Fruit fly (Drosophila melanogaster) whole organism, embryonic: ENCODE measurements around the gene CG34268.
A peak's percentile ranks its signal among the peaks of the same experiment; 100 is the strongest.

Experiments used
- Atf3 ChIP-seq: fragments of 200-800 bp; sonication (Bioruptor generic); optimal IDR thresholded peaks from 3 replicates; lab custom pipeline; 2016; ENCODE audit warnings: missing biosample characterization, missing genetic modification characterization
- Bgb ChIP-seq: fragments of 200-800 bp; sonication (Bioruptor generic); IDR thresholded peaks from 2 replicates; pipeline ENCODE4 v1.3.6; 2022; ENCODE audit warnings: missing biosample characterization, missing genetic modification characterization; ENCODE audit not compliant: partially characterized antibody
- CG10543 ChIP-seq: fragments of 200-800 bp; sonication (Bioruptor generic); optimal IDR thresholded peaks from 3 replicates; lab custom pipeline; 2017; ENCODE audit warnings: missing biosample characterization, mild to moderate bottlenecking, missing genetic modification characterization, moderate library complexity
- CG10654 ChIP-seq: fragments of 200-800 bp; sonication (Bioruptor generic); optimal IDR thresholded peaks from 2 replicates; lab custom pipeline; 2016; ENCODE audit warnings: missing biosample characterization, missing genetic modification characterization
- CG11695 ChIP-seq: fragments of 200-800 bp; sonication (Bioruptor generic); IDR thresholded peaks from 3 replicates; pipeline ENCODE4 v1.3.6; 2022; ENCODE audit warnings: missing biosample characterization, missing genetic modification characterization
- CG14050 ChIP-seq: fragments of 200-800 bp; sonication (Bioruptor generic); IDR thresholded peaks from 3 replicates; pipeline ENCODE4 v1.3.6; 2022; ENCODE audit warnings: missing biosample characterization, missing genetic modification characterization
- CG14441 ChIP-seq: fragments of 200-800 bp; sonication (Bioruptor generic); IDR thresholded peaks from 2 replicates; pipeline ENCODE4 v1.3.6; 2022; ENCODE audit warnings: missing biosample characterization, missing genetic modification characterization
- CG16863 ChIP-seq: fragments of 200-800 bp; sonication (Bioruptor generic); optimal IDR thresholded peaks from 3 replicates; lab custom pipeline; 2016; ENCODE audit warnings: missing biosample characterization, missing genetic modification characterization
- CG17385 ChIP-seq: fragments of 200-800 bp; sonication (Bioruptor generic); optimal IDR thresholded peaks from 3 replicates; lab custom pipeline; 2018; ENCODE audit warnings: missing biosample characterization, mild to moderate bottlenecking, missing genetic modification characterization
- CG1832 ChIP-seq: fragments of 200-800 bp; sonication (Bioruptor generic); optimal IDR thresholded peaks from 2 replicates; lab custom pipeline; 2017; ENCODE audit warnings: missing biosample characterization, mild to moderate bottlenecking, missing genetic modification characterization, inconsistent platforms
- CG2712 ChIP-seq: fragments of 200-800 bp; optimal IDR thresholded peaks from 3 replicates; lab custom pipeline; 2019; ENCODE audit warnings: missing biosample characterization, mild to moderate bottlenecking, missing genetic modification characterization, moderate library complexity
- CG31441 ChIP-seq: fragments of 200-800 bp; sonication (Bioruptor generic); IDR thresholded peaks from 2 replicates; pipeline ENCODE4 v1.3.6; 2022; ENCODE audit warnings: missing biosample characterization, missing genetic modification characterization
- CG32767 ChIP-seq: fragments of 200-800 bp; sonication (Bioruptor generic); IDR thresholded peaks from 2 replicates; pipeline ENCODE4 v1.3.6; 2022; ENCODE audit warnings: missing biosample characterization, missing genetic modification characterization
- CG34422 ChIP-seq: fragments of 200-800 bp; sonication (Bioruptor generic); IDR thresholded peaks from 3 replicates; pipeline ENCODE4 v1.3.6; 2022; ENCODE audit warnings: missing biosample characterization, missing genetic modification characterization
- CG3847 ChIP-seq: fragments of 200-800 bp; sonication (Bioruptor generic); IDR thresholded peaks from 2 replicates; pipeline ENCODE4 v1.3.6; 2022; ENCODE audit warnings: missing biosample characterization, missing genetic modification characterization
- CG3995 ChIP-seq: fragments of 200-800 bp; sonication (Bioruptor generic); optimal IDR thresholded peaks from 3 replicates; lab custom pipeline; 2016; ENCODE audit warnings: missing biosample characterization, missing genetic modification characterization
- CG4328 ChIP-seq: fragments of 200-800 bp; sonication (Bioruptor generic); optimal IDR thresholded peaks from 3 replicates; lab custom pipeline; 2017; ENCODE audit warnings: missing biosample characterization, missing genetic modification reagents, missing genetic modification characterization
- CG43689 ChIP-seq: fragments of 200-800 bp; sonication (Bioruptor generic); IDR thresholded peaks from 2 replicates; pipeline ENCODE4 v1.3.6; 2022; ENCODE audit warnings: missing biosample characterization, missing genetic modification characterization
- CG6175 ChIP-seq: fragments of 200-800 bp; sonication (Bioruptor generic); IDR thresholded peaks from 3 replicates; pipeline ENCODE4 v1.3.6; 2022; ENCODE audit warnings: missing biosample characterization, missing genetic modification characterization
- CG6254 ChIP-seq: fragments of 200-800 bp; sonication (Bioruptor generic); optimal IDR thresholded peaks from 3 replicates; lab custom pipeline; 2017; ENCODE audit warnings: mild to moderate bottlenecking, missing biosample characterization, missing genetic modification reagents, missing genetic modification characterization
- CG6654 ChIP-seq: fragments of 200-800 bp; sonication (Bioruptor generic); optimal IDR thresholded peaks from 2 replicates; lab custom pipeline; 2017; ENCODE audit warnings: missing biosample characterization, mild to moderate bottlenecking, missing genetic modification characterization
- CG7786 ChIP-seq: fragments of 200-800 bp; sonication (Bioruptor generic); optimal IDR thresholded peaks from 2 replicates; lab custom pipeline; 2016; ENCODE audit warnings: missing biosample characterization, missing genetic modification characterization
- CG8089 ChIP-seq: fragments of 200-800 bp; sonication (Bioruptor generic); optimal IDR thresholded peaks from 3 replicates; lab custom pipeline; 2016; ENCODE audit warnings: missing biosample characterization, missing genetic modification characterization
- CHES-1-like ChIP-seq: fragments of 200-800 bp; sonication (Bioruptor generic); optimal IDR thresholded peaks from 2 replicates; lab custom pipeline; 2016; ENCODE audit warnings: missing biosample characterization, missing genetic modification characterization
- Deaf1 ChIP-seq: fragments of 200-800 bp; optimal IDR thresholded peaks from 3 replicates; lab custom pipeline; 2019; ENCODE audit warnings: missing biosample characterization, mild to moderate bottlenecking, missing genetic modification characterization, moderate library complexity
- Ets65A ChIP-seq: fragments of 200-800 bp; sonication (Bioruptor generic); peaks from one replicate; lab custom pipeline; 2016; ENCODE audit warnings: missing biosample characterization, missing genetic modification characterization
- Lpt ChIP-seq: fragments of >200 bp; optimal IDR thresholded peaks from 2 replicates; lab custom pipeline; 2018; ENCODE audit warnings: missing biosample characterization, missing genetic modification characterization
- NC2α ChIP-seq: fragments of 200-800 bp; sonication (Bioruptor generic); optimal IDR thresholded peaks from 2 replicates; lab custom pipeline; 2016; ENCODE audit warnings: missing biosample characterization, missing genetic modification characterization
- Neu2 ChIP-seq: fragments of 200-800 bp; sonication (Bioruptor generic); optimal IDR thresholded peaks from 3 replicates; lab custom pipeline; 2016; ENCODE audit warnings: missing biosample characterization, missing genetic modification characterization, borderline replicate concordance
- Poxn ChIP-seq: fragments of 200-800 bp; sonication (Bioruptor generic); IDR thresholded peaks from 2 replicates; pipeline ENCODE4 v1.3.6; 2022; ENCODE audit warnings: missing biosample characterization, missing genetic modification characterization
- Sox102F ChIP-seq: fragments of 200-800 bp; sonication (Bioruptor generic); optimal IDR thresholded peaks from 2 replicates; lab custom pipeline; 2018; ENCODE audit warnings: missing biosample characterization, mild to moderate bottlenecking, missing genetic modification characterization, moderate library complexity
- Taf1 ChIP-seq: fragments of 200-800 bp; sonication (Bioruptor generic); IDR thresholded peaks from 2 replicates; pipeline ENCODE4 v1.3.6; 2022; ENCODE audit warnings: missing biosample characterization, missing genetic modification characterization
- ac ChIP-seq: fragments of 200-800 bp; sonication (Bioruptor generic); optimal IDR thresholded peaks from 3 replicates; lab custom pipeline; 2017; ENCODE audit warnings: missing biosample characterization, mild to moderate bottlenecking, missing genetic modification characterization
- ap ChIP-seq: fragments of 200-800 bp; sonication (Bioruptor generic); IDR thresholded peaks from 2 replicates; pipeline ENCODE4 v1.3.6; 2022; ENCODE audit warnings: missing biosample characterization, missing genetic modification characterization
- chif ChIP-seq, 2 experiments: fragments of 200-800 bp; sonication (Bioruptor generic); optimal IDR thresholded peaks; 3 replicates each; lab custom pipeline; 2016; ENCODE audit warnings: missing biosample characterization in 2 of 2, missing genetic modification characterization in 2 of 2
- en ChIP-seq: fragments of 200-800 bp; sonication (Bioruptor generic); optimal IDR thresholded peaks from 2 replicates; lab custom pipeline; 2016; ENCODE audit warnings: missing biosample characterization, missing genetic modification characterization
- grn ChIP-seq: fragments of 200-800 bp; sonication (Bioruptor generic); optimal IDR thresholded peaks from 3 replicates; lab custom pipeline; 2017; ENCODE audit warnings: missing biosample characterization, missing genetic modification characterization
- hbn ChIP-seq: fragments of 200-800 bp; sonication (Bioruptor generic); IDR thresholded peaks from 2 replicates; pipeline ENCODE4 v1.3.6; 2022; ENCODE audit warnings: missing biosample characterization, missing genetic modification characterization; ENCODE audit not compliant: partially characterized antibody
- ind ChIP-seq: fragments of 200-800 bp; sonication (Bioruptor generic); optimal IDR thresholded peaks from 3 replicates; lab custom pipeline; 2016; ENCODE audit warnings: missing biosample characterization, missing genetic modification characterization
- lola ChIP-seq, 3 experiments: fragments of >200 bp in 2 of 3; fragments of 200-800 bp in 1 of 3; sonication (Bioruptor generic) in 1 of 3; optimal IDR thresholded peaks; 2 replicates each; lab custom pipeline; 2017 to 2019; ENCODE audit warnings: missing biosample characterization in 3 of 3, missing genetic modification characterization in 3 of 3, mild to moderate bottlenecking in 1 of 3, moderate library complexity in 1 of 3
- mld ChIP-seq: fragments of 200-800 bp; sonication (Bioruptor generic); IDR thresholded peaks from 3 replicates; pipeline ENCODE4 v1.3.6; 2022; ENCODE audit warnings: missing biosample characterization, missing genetic modification characterization; ENCODE audit not compliant: partially characterized antibody
- nerfin-1 ChIP-seq: fragments of 200-800 bp; sonication (Bioruptor generic); optimal IDR thresholded peaks from 3 replicates; lab custom pipeline; 2019; ENCODE audit warnings: missing biosample characterization, mild to moderate bottlenecking, missing genetic modification characterization, moderate library complexity
- p53 ChIP-seq: fragments of 200-800 bp; sonication (Bioruptor generic); optimal IDR thresholded peaks from 2 replicates; lab custom pipeline; 2016; ENCODE audit warnings: missing biosample characterization, missing genetic modification characterization
- pfk ChIP-seq: fragments of 200-800 bp; sonication (Bioruptor generic); optimal IDR thresholded peaks from 2 replicates; lab custom pipeline; 2018; ENCODE audit warnings: missing biosample characterization, mild to moderate bottlenecking, missing genetic modification characterization, moderate library complexity
- pita ChIP-seq: fragments of 200-800 bp; sonication (Bioruptor generic); optimal IDR thresholded peaks from 2 replicates; lab custom pipeline; 2017; ENCODE audit warnings: missing biosample characterization, mild to moderate bottlenecking, missing genetic modification characterization
- psq ChIP-seq: fragments of 200-800 bp; sonication (Bioruptor generic); optimal IDR thresholded peaks from 2 replicates; lab custom pipeline; 2017; ENCODE audit warnings: missing biosample characterization, missing genetic modification characterization
- pum ChIP-seq: fragments of 200-800 bp; sonication (Bioruptor generic); optimal IDR thresholded peaks from 2 replicates; lab custom pipeline; 2016; ENCODE audit warnings: missing biosample characterization, missing genetic modification characterization
- slp2 ChIP-seq: fragments of 200-800 bp; sonication (Bioruptor generic); optimal IDR thresholded peaks from 2 replicates; lab custom pipeline; 2016; ENCODE audit warnings: missing biosample characterization, missing genetic modification characterization
- stc ChIP-seq: fragments of 200-800 bp; sonication (Bioruptor generic); IDR thresholded peaks from 2 replicates; pipeline ENCODE4 v1.3.6; 2022; ENCODE audit warnings: missing biosample characterization, missing genetic modification characterization
- vfl ChIP-seq: fragments of 200-800 bp; sonication (Bioruptor generic); optimal IDR thresholded peaks from 2 replicates; lab custom pipeline; 2016; ENCODE audit warnings: missing biosample characterization, missing genetic modification characterization

The CG34268 gene

DNA sequence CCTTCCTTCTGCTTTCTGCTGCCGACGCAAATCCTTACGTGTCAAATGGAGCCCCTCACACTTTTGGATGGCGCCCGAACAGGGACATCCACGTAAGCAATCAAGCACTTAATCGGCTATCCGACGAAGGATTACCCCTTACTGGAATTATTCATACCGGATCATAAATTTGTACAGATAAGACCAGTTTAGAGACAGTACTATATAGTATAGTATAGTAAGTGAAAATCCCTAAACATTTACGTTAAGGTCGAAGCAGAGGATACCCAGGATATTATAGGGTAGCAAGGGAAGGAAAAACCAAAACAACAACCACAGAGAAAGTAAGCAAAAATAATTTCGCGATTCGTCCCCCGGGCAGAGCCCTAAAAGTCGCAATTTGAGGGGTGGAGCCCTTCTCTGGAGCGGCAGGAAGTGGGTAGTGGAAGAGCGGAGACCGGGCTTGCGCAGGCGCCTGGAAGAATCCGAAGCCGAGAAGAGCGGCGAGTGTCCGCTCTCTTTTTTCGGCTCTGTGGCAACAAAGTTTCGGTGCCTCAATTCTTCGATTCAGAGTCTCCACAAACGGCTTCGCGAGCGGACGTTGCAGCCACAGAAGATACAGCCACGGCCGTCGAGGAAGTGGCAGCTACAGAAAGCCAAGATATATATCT lies 44.9 kb downstream of the CG34268 start (continued):
- TF ChIP-seq ac (GFP tag; lab: Kevin White, UChicago) = no peak
- peak; percentile 70 for TF ChIP-seq CG7786 (GFP tag; lab: Kevin White, UChicago)
- no peak for TF ChIP-seq CG6175
- TF ChIP-seq CG10543 = no peak
- TF ChIP-seq nerfin-1 (tag; lab: Kevin White, UChicago) = no peak
- peak; percentile 74 for TF ChIP-seq CHES-1-like
- TF ChIP-seq lola (GFP tag; optimal IDR thresholded peaks at IDR 0.05; lab: Kevin White, UChicago) = no peak
- TF ChIP-seq CG31441 (GFP tag; lab: Robert Waterston, UW) = peak; percentile 42; the same call in 1 of the 2 replicates
- no peak for TF ChIP-seq CG4328 (GFP tag; lab: Kevin White, UChicago)
- no peak for TF ChIP-seq p53
- peak; percentile 39 for TF ChIP-seq pum (GFP tag; lab: Kevin White, UChicago)
- no peak for TF ChIP-seq psq (GFP tag; lab: Kevin White, UChicago)
- peak; percentile 13 for TF ChIP-seq Atf3 (GFP tag; lab: Kevin White, UChicago)
- 0 out of 2 replicates have a peak, but pooled peaks have one; percentile 33 for TF ChIP-seq stc
- TF ChIP-seq slp2 (GFP tag; lab: Kevin White, UChicago) = peak; percentile 28
- TF ChIP-seq CG34422 (GFP tag; lab: Robert Waterston, UW) = 0 out of 3 replicates have a peak, but pooled peaks have one; percentile 22
- TF ChIP-seq CG11695 (GFP tag; lab: Robert Waterston, UW) = peak; percentile 46; the same call in 2 of the 3 replicates
- peak; percentile 30 to 70 for TF ChIP-seq chif (GFP tag; optimal IDR thresholded peaks at IDR 0.05; lab: Kevin White, UChicago)
- TF ChIP-seq ind (GFP tag; lab: Kevin White, UChicago) = peak; percentile 66
- 0 out of 2 replicates have a peak, but pooled peaks have one; percentile 17 for TF ChIP-seq CG43689 (GFP tag; lab: Robert Waterston, UW)
- TF ChIP-seq CG3847 (GFP tag; lab: Robert Waterston, UW) = peak; percentile 67
- TF ChIP-seq Poxn (GFP tag; lab: Robert Waterston, UW) = 0 out of 2 replicates have a peak, but pooled peaks have one; percentile 9
- TF ChIP-seq CG6654 (GFP tag; lab: Kevin White, UChicago) = no peak
- peak; percentile 5 for TF ChIP-seq CG6254
- no peak for TF ChIP-seq Bgb
- no peak for TF ChIP-seq pita (GFP tag; lab: Kevin White, UChicago)
- peak; percentile 28 for TF ChIP-seq CG16863 (GFP tag; lab: Kevin White, UChicago)
- TF ChIP-seq Ets65A (GFP tag; lab: Kevin White, UChicago) = peak; percentile 95
- peak; percentile 59 for TF ChIP-seq CG14050
- TF ChIP-seq CG3995 (GFP tag; lab: Kevin White, UChicago) = peak; percentile 34
- no peak for TF ChIP-seq CG8089 (GFP tag; lab: Kevin White, UChicago)
- no peak for TF ChIP-seq en
- no peak for TF ChIP-seq vfl (GFP tag; lab: Kevin White, UChicago)
- no peak for TF ChIP-seq Lpt (GFP tag; lab: Kevin White, UChicago)
- TF ChIP-seq Taf1 = peak; percentile 61
- no peak for TF ChIP-seq hbn (GFP tag; lab: Robert Waterston, UW)
- TF ChIP-seq ap (GFP tag; lab: Robert Waterston, UW) = peak; percentile 22; the same call in 1 of the 2 replicates
- peak; percentile 36 for TF ChIP-seq Sox102F
- TF ChIP-seq CG2712 = peak; percentile 44
- no peak for TF ChIP-seq Neu2 (GFP tag; lab: Kevin White, UChicago)
- TF ChIP-seq mld (GFP tag; lab: Robert Waterston, UW) = no peak
- TF ChIP-seq NC2α (GFP tag; lab: Kevin White, UChicago) = peak; percentile 38
- TF ChIP-seq CG32767 (GFP tag; lab: Robert Waterston, UW) = no peak
- peak; percentile 67; the same call in 1 of the 2 replicates for TF ChIP-seq CG14441 (GFP tag; lab: Robert Waterston, UW)
- TF ChIP-seq Deaf1 (tag; lab: Kevin White, UChicago) = peak; percentile 55
- peak; percentile 58 for TF ChIP-seq CG17385
- TF ChIP-seq grn (GFP tag; lab: Kevin White, UChicago) = no peak
- TF ChIP-seq CG1832 (GFP tag; lab: Kevin White, UChicago) = no peak
- no peak for TF ChIP-seq pfk (GFP tag; lab: Kevin White, UChicago)
- TF ChIP-seq CG10654 = no peak
